Worm (Caenorhabditis elegans): ENCODE data around the gene srsx-37.
"Not testable (repeated sequence)": the region's sequence is repeated elsewhere in the genome, so short reads cannot be mapped to it uniquely, and the experiment has no call there.

srsx-37 gene

DNA sequence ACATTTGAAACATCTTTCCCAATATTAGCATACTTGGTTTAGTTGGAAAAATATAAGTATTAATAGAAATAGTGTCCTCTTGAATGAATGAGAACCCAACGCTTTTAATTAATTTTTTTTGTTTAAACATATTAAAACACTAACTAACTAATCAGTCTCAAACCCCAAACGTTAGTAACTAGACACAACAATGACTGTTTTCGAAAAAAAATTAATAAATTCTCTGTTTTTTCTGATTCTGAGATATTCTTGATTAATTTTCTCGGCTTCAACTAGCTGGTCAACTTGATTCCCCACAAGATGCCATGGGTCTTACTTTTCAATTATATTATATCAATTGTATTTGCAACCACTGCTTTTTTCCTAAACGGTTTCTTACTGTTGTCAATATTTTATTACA lies 6.9 kb downstream of the srsx-37 start, which contains the start of gene srbc-76:
srbc-76 (plus strand) TSS at position 301 of the 400 bp plus-strand sequence.
- TF ChIP-seq dve-1 (tag; optimal IDR thresholded peaks at IDR 0.05), result no peak
- TF ChIP-seq tbx-2 (tag; optimal IDR thresholded peaks at IDR 0.05), result no peak
- no peak for TF ChIP-seq K02D7.2 (tag; optimal IDR thresholded peaks at IDR 0.05)
- TF ChIP-seq unc-3 (GFP tag; conservative IDR thresholded peaks at IDR 0.05), result no peak
- TF ChIP-seq unc-3 (tag; optimal IDR thresholded peaks at IDR 0.05), result no peak

ce11 chrV:15250304-15250703 lies 8.6 kb downstream of the srsx-37 start, which contains the start of gene srd-28:
Gene srd-28 (plus strand): TSS chrV:15250604.
- TF ChIP-seq pat-9 (tag; optimal IDR thresholded peaks at IDR 0.05); fax-1 (tag; optimal IDR thresholded peaks at IDR 0.05); ceh-45 (GFP tag; IDR thresholded peaks at IDR 0.05): not testable (repeated sequence)

- TF ChIP-seq nhr-11 (tag; optimal IDR thresholded peaks at IDR 0.05), result no peak
- TF ChIP-seq ahr-1 (tag; optimal IDR thresholded peaks at IDR 0.05), result no peak
- TF ChIP-seq ceh-30 (tag; optimal IDR thresholded peaks at IDR 0.05), result no peak
- no peak for TF ChIP-seq hlh-30 (tag; optimal IDR thresholded peaks at IDR 0.05; ENCODE audit: insufficient read depth)
- no peak for TF ChIP-seq unc-3 (GFP tag; conservative IDR thresholded peaks at IDR 0.05)
- no peak for TF ChIP-seq unc-3 (tag; optimal IDR thresholded peaks at IDR 0.05)
- TF ChIP-seq unc-86 (tag; optimal IDR thresholded peaks at IDR 0.05), result no peak
- TF ChIP-seq hlh-8 (tag; optimal IDR thresholded peaks at IDR 0.05), result no peak
- TF ChIP-seq fkh-10 (GFP tag; optimal IDR thresholded peaks at IDR 0.05), result no peak
- no peak for TF ChIP-seq pat-9 (tag; optimal IDR thresholded peaks at IDR 0.05)
- TF ChIP-seq sox-2 (GFP tag; IDR thresholded peaks at IDR 0.05), result no peak
- TF ChIP-seq ceh-19 (GFP tag; optimal IDR thresholded peaks at IDR 0.05), result no peak
- TF ChIP-seq syd-9 (tag; optimal IDR thresholded peaks at IDR 0.05), result no peak
- no peak for TF ChIP-seq sox-4 (tag; optimal IDR thresholded peaks at IDR 0.05)
- no peak for TF ChIP-seq Y22D7AL.16 (tag; optimal IDR thresholded peaks at IDR 0.05)
- TF ChIP-seq ceh-48 (tag; optimal IDR thresholded peaks at IDR 0.05), result no peak
Observed at ce11 chrV:15244456-15244855, 14.5 kb downstream of the srsx-37 start, which contains the start of gene kin-30. Gene kin-30 (plus strand): TSS chrV:15244756.

DNA sequence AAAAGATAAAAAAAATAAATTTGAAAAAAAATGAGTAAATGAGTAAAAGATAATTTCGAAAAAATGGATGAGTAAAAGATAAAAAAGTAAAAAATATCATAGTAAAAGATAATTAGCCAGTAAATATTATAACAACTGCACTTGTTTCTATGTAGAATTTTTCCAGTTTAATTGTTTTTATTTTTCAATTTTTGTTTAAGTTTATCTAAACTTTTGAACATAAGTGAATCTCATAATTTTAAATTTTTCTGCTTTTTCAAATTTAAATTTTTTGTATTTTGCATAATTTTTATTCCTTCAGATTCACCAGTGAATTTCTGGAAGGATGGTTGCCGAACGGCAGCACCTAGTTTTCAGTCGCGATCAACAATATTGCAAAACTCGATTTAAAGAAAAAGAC lies 17.7 kb downstream of the srsx-37 start, which contains the start of gene chil-12:
chil-12 (plus strand) TSS at position 301 of the 400 bp plus-strand sequence.
- TF ChIP-seq sox-4 (tag; optimal IDR thresholded peaks at IDR 0.05) (no peak), C38D4.7 (GFP tag; optimal IDR thresholded peaks at IDR 0.05) (no peak), ceh-34 (tag; optimal IDR thresholded peaks at IDR 0.05) (no peak), unc-86 (tag; optimal IDR thresholded peaks at IDR 0.05) (no peak), ahr-1 (tag; optimal IDR thresholded peaks at IDR 0.05) (no peak), ceh-18 (tag; optimal IDR thresholded peaks at IDR 0.05) (no peak), hlh-30 (tag; optimal IDR thresholded peaks at IDR 0.05; ENCODE audit: insufficient read depth) (no peak), F13H6.1 (tag; optimal IDR thresholded peaks at IDR 0.05) (no peak), pag-3 (tag; optimal IDR thresholded peaks at IDR 0.05; ENCODE audit: borderline replicate concordance) (no peak), elt-4 (tag; optimal IDR thresholded peaks at IDR 0.05) (no peak), elt-2 (tag; optimal IDR thresholded peaks at IDR 0.05) (no peak), hlh-15 (tag; optimal IDR thresholded peaks at IDR 0.05) (no peak), ets-4 (tag; optimal IDR thresholded peaks at IDR 0.05) (no peak), unc-3 (GFP tag; conservative IDR thresholded peaks at IDR 0.05) (no peak), unc-3 (tag; optimal IDR thresholded peaks at IDR 0.05) (no peak)

DNA sequence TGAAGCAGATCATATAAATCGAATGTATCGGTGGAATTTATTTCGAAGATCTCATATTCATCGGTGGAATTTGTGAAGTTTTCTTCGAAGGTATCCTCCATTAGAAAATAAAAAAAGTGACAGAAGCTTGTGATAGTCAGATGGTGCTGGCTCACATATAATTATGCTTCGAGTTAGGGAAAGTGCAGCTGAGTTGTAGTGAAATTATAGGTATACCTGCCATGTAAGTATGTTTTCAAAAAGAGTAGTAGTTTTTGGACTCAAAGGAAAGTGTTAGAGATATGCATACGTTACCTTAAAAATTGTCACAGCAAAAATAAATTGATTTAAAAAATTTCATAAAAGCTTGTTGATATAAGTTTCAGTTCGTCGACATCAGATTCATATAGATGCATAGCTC lies 18.7 kb downstream of the srsx-37 start, which contains the start of gene srw-11:
srw-11 (minus strand) TSS at position 101 of the 400 bp plus-strand sequence.
- TF ChIP-seq syd-9 (tag; optimal IDR thresholded peaks at IDR 0.05) (no peak), fax-1 (tag; optimal IDR thresholded peaks at IDR 0.05) (no peak), F13H6.1 (tag; optimal IDR thresholded peaks at IDR 0.05) (no peak), C38D4.7 (GFP tag; optimal IDR thresholded peaks at IDR 0.05) (no peak), hlh-8 (tag; optimal IDR thresholded peaks at IDR 0.05) (no peak), zip-5 (tag; optimal IDR thresholded peaks at IDR 0.05) (no peak), dmd-4 (tag; optimal IDR thresholded peaks at IDR 0.05; ENCODE audit: borderline replicate concordance) (no peak), pha-2 (tag; optimal IDR thresholded peaks at IDR 0.05) (no peak), pqm-1 (tag; optimal IDR thresholded peaks at IDR 0.05) (no peak), pat-9 (tag; optimal IDR thresholded peaks at IDR 0.05) (no peak), elt-2 (tag; optimal IDR thresholded peaks at IDR 0.05) (no peak), nhr-232 (tag; optimal IDR thresholded peaks at IDR 0.05) (no peak), K09A11.1 (tag; optimal IDR thresholded peaks at IDR 0.05; ENCODE audit: insufficient read depth) (no peak), unc-42 (tag; optimal IDR thresholded peaks at IDR 0.05) (no peak)
